Worm (Caenorhabditis elegans) whole organism, L2 larva: ENCODE results near the gene F07A11.4.

Source experiments
- C34F6.9 ChIP-seq: fragments of 150-350 bp; optimal IDR thresholded peaks from 2 replicates; lab custom pipeline; 2014; ENCODE audit warnings: missing biosample characterization, missing genetic modification characterization
- F13H6.1 ChIP-seq: sonication (generic microtip); optimal IDR thresholded peaks from 2 replicates; lab custom pipeline; 2016; ENCODE audit warnings: missing genetic modification characterization, missing compliant biosample characterization
- Y55F3AM.14 ChIP-seq: fragments of 200-800 bp; sonication (Bioruptor generic); optimal IDR thresholded peaks from 2 replicates; lab custom pipeline; 2018; ENCODE audit warnings: mild to moderate bottlenecking, missing genetic modification characterization, missing compliant biosample characterization
- ama-1 ChIP-seq: fragments of 150-350 bp; optimal IDR thresholded peaks from 2 replicates; lab custom pipeline; 2018; ENCODE audit warnings: inconsistent platforms
- blmp-1 ChIP-seq: sonication (generic microtip); optimal IDR thresholded peaks from 2 replicates; lab custom pipeline; 2017; ENCODE audit warnings: missing genetic modification characterization, mild to moderate bottlenecking, missing compliant biosample characterization, antibody characterized with exemption, moderate library complexity; ENCODE audit not compliant: insufficient read depth
- ceh-16 ChIP-seq: fragments of 150-350 bp; optimal IDR thresholded peaks from 2 replicates; lab custom pipeline; 2014; ENCODE audit warnings: missing biosample characterization, missing genetic modification characterization
- ceh-82 ChIP-seq: fragments of 150-350 bp; optimal IDR thresholded peaks from 2 replicates; lab custom pipeline; 2014; ENCODE audit warnings: missing biosample characterization, missing genetic modification characterization
- crh-2 ChIP-seq: sonication (generic microtip); optimal IDR thresholded peaks from 2 replicates; lab custom pipeline; 2017; ENCODE audit warnings: missing biosample characterization, missing genetic modification characterization
- egl-27 ChIP-seq: sonication (generic microtip); optimal IDR thresholded peaks from 3 replicates; lab custom pipeline; 2017; ENCODE audit warnings: missing biosample characterization, missing genetic modification reagents, missing genetic modification characterization
- elt-1 ChIP-seq: fragments of 150-350 bp; optimal IDR thresholded peaks from 2 replicates; lab custom pipeline; 2014; ENCODE audit warnings: missing biosample characterization, missing genetic modification characterization
- elt-3 ChIP-seq: sonication (generic microtip); optimal IDR thresholded peaks from 2 replicates; lab custom pipeline; 2017; ENCODE audit warnings: missing biosample characterization, missing genetic modification characterization
- fos-1 ChIP-seq: fragments of 150-350 bp; optimal IDR thresholded peaks from 2 replicates; lab custom pipeline; 2014; ENCODE audit warnings: missing biosample characterization, missing genetic modification characterization
- gmeb-1 ChIP-seq: fragments of 150-350 bp; optimal IDR thresholded peaks from 2 replicates; lab custom pipeline; 2014; ENCODE audit warnings: missing biosample characterization, missing genetic modification characterization
- lin-11 ChIP-seq: fragments of 150-350 bp; sonication (generic microtip); optimal IDR thresholded peaks from 2 replicates; lab custom pipeline; 2014; ENCODE audit warnings: missing biosample characterization, missing genetic modification characterization, inconsistent platforms, mixed read lengths
- lin-13 ChIP-seq: fragments of 150-350 bp; optimal IDR thresholded peaks from 2 replicates; lab custom pipeline; 2014; ENCODE audit warnings: missing biosample characterization, missing genetic modification reagents, missing genetic modification characterization
- lin-39 ChIP-seq: fragments of 150-350 bp; optimal IDR thresholded peaks from 2 replicates; lab custom pipeline; 2014; ENCODE audit warnings: missing biosample characterization, missing genetic modification reagents, missing genetic modification characterization
- lsy-2 ChIP-seq, 2 experiments: fragments of 150-350 bp in 1 of 2; sonication (generic microtip) in 1 of 2; optimal IDR thresholded peaks; 2 replicates each; lab custom pipeline; 2014 to 2017; ENCODE audit warnings: missing biosample characterization in 2 of 2, missing genetic modification characterization in 2 of 2
- mab-5 ChIP-seq: fragments of 150-350 bp; optimal IDR thresholded peaks from 2 replicates; lab custom pipeline; 2014; ENCODE audit warnings: missing biosample characterization, missing genetic modification characterization
- mdl-1 ChIP-seq, 2 experiments: fragments of 150-350 bp in 1 of 2; sonication (generic microtip) in 1 of 2; optimal IDR thresholded peaks; 2 replicates each; lab custom pipeline; 2017; ENCODE audit warnings: missing biosample characterization in 2 of 2, missing genetic modification characterization in 2 of 2
- nhr-10 ChIP-seq: sonication (generic microtip); optimal IDR thresholded peaks from 2 replicates; lab custom pipeline; 2017; ENCODE audit warnings: missing biosample characterization, missing genetic modification characterization
- nhr-11 ChIP-seq: fragments of 150-350 bp; optimal IDR thresholded peaks from 2 replicates; lab custom pipeline; 2014; ENCODE audit warnings: missing biosample characterization, missing genetic modification characterization
- nhr-12 ChIP-seq: fragments of 150-350 bp; optimal IDR thresholded peaks from 2 replicates; lab custom pipeline; 2014; ENCODE audit warnings: missing biosample characterization, missing genetic modification characterization
- nhr-129 ChIP-seq: fragments of 150-350 bp; optimal IDR thresholded peaks from 2 replicates; lab custom pipeline; 2014; ENCODE audit warnings: missing biosample characterization, missing genetic modification characterization
- nhr-21 ChIP-seq: fragments of 150-350 bp; optimal IDR thresholded peaks from 2 replicates; lab custom pipeline; 2014; ENCODE audit warnings: missing biosample characterization, missing genetic modification characterization
- nhr-23 ChIP-seq: fragments of 150-350 bp; optimal IDR thresholded peaks from 2 replicates; lab custom pipeline; 2014; ENCODE audit warnings: missing biosample characterization, missing genetic modification reagents, missing genetic modification characterization
- nhr-237 ChIP-seq: fragments of 150-350 bp; optimal IDR thresholded peaks from 2 replicates; lab custom pipeline; 2014; ENCODE audit warnings: missing biosample characterization, missing genetic modification characterization
- nhr-25 ChIP-seq: fragments of 150-350 bp; sonication (generic microtip); optimal IDR thresholded peaks from 3 replicates; lab custom pipeline; 2014; ENCODE audit warnings: missing biosample characterization, missing genetic modification characterization
- nhr-77 ChIP-seq: fragments of 150-350 bp; optimal IDR thresholded peaks from 2 replicates; lab custom pipeline; 2014; ENCODE audit warnings: missing biosample characterization, missing genetic modification characterization
- peb-1 ChIP-seq: fragments of 150-350 bp; optimal IDR thresholded peaks from 2 replicates; lab custom pipeline; 2014; ENCODE audit warnings: missing biosample characterization, missing genetic modification characterization
- sem-4 ChIP-seq: fragments of 150-350 bp; optimal IDR thresholded peaks from 2 replicates; lab custom pipeline; 2014; ENCODE audit warnings: missing biosample characterization, missing genetic modification reagents, missing genetic modification characterization
- skn-1 ChIP-seq: sonication (generic microtip); optimal IDR thresholded peaks from 2 replicates; lab custom pipeline; 2017; ENCODE audit warnings: missing biosample characterization, missing genetic modification characterization
- sma-3 ChIP-seq: sonication (generic microtip); optimal IDR thresholded peaks from 2 replicates; lab custom pipeline; 2016; ENCODE audit warnings: missing genetic modification reagents, missing genetic modification characterization, missing compliant biosample characterization
- sma-9 ChIP-seq, 2 experiments: fragments of 150-350 bp in 1 of 2; sonication (generic microtip) in 1 of 2; optimal IDR thresholded peaks; 2 replicates each; lab custom pipeline; 2014 to 2016; ENCODE audit warnings: missing genetic modification characterization in 2 of 2, mild to moderate bottlenecking in 1 of 2, missing biosample characterization in 1 of 2, missing compliant biosample characterization in 1 of 2, missing genetic modification reagents in 1 of 2, moderate library complexity in 1 of 2
- snpc-4 ChIP-seq: fragments of 150-350 bp; optimal IDR thresholded peaks from 2 replicates; lab custom pipeline; 2014; ENCODE audit warnings: missing biosample characterization, missing genetic modification characterization
- unc-55 ChIP-seq: fragments of 150-350 bp; sonication (generic microtip); optimal IDR thresholded peaks from 3 replicates; lab custom pipeline; 2014; ENCODE audit warnings: missing biosample characterization, missing genetic modification reagents, missing genetic modification characterization
- zag-1 ChIP-seq: fragments of 150-350 bp; optimal IDR thresholded peaks from 2 replicates; lab custom pipeline; 2014; ENCODE audit warnings: missing biosample characterization, missing genetic modification characterization
- ztf-1 ChIP-seq: fragments of 200-800 bp; sonication (Bioruptor generic); conservative IDR thresholded peaks from 2 replicates; pipeline ENCODE4 v1.3.6; 2022; ENCODE audit warnings: missing genetic modification characterization, missing compliant biosample characterization
- ztf-4 ChIP-seq: fragments of 150-350 bp; optimal IDR thresholded peaks from 2 replicates; lab custom pipeline; 2014; ENCODE audit warnings: missing biosample characterization, missing genetic modification characterization

Gene F07A11.4

DNA sequence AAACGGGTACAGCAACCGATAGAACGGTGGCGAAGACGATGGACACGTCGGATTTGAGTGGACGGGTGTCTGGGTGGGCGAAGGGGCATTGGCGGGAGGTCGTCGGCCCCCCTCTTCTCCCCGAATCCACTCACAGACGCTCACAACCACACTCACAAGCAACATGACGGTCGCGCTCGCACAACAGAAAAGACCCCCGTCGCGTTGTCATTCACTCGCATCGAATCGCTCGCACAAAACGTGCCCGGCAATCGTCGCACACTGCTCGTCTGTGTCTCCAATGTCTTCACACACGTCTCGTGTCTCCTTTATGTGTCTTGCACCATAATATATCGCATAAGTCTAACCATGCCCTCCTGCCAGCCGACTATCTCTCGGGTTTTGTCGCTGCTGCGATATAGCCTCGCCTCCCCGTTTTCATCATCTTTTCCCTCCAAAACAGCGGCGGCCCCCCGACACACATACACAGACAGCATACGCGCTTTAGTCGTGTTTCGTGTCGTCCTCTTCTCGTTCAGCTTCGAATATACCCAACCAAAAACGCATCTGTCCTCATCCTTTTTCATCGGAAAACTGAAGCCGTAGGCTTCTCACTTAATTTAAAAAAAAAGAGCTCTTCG, 33.4 kb downstream of the F07A11.4 start (continued):
- TF ChIP-seq nhr-12 (tag; lab: Kevin White, UChicago), result no peak
- no peak for TF ChIP-seq nhr-11
- TF ChIP-seq elt-1 (tag; lab: Kevin White, UChicago), result no peak
- peak; percentile 59 for TF ChIP-seq gmeb-1 (tag; lab: Kevin White, UChicago)
- TF ChIP-seq nhr-77 (tag; lab: Kevin White, UChicago), result peak; percentile 6
- TF ChIP-seq lin-11 (tag; lab: Kevin White, UChicago), result peak; percentile 70
- TF ChIP-seq ceh-82 (tag; lab: Kevin White, UChicago), result peak; percentile 46
- TF ChIP-seq fos-1 (tag; lab: Kevin White, UChicago), result peak; percentile 88
- TF ChIP-seq lin-13, result peak; percentile 78
- peak; percentile 75 for TF ChIP-seq unc-55 (GFP tag; lab: Kevin White, UChicago)
- TF ChIP-seq snpc-4 (tag; lab: Kevin White, UChicago), result peak; percentile 59
- TF ChIP-seq, all 48 proteins: peak for 27

DNA sequence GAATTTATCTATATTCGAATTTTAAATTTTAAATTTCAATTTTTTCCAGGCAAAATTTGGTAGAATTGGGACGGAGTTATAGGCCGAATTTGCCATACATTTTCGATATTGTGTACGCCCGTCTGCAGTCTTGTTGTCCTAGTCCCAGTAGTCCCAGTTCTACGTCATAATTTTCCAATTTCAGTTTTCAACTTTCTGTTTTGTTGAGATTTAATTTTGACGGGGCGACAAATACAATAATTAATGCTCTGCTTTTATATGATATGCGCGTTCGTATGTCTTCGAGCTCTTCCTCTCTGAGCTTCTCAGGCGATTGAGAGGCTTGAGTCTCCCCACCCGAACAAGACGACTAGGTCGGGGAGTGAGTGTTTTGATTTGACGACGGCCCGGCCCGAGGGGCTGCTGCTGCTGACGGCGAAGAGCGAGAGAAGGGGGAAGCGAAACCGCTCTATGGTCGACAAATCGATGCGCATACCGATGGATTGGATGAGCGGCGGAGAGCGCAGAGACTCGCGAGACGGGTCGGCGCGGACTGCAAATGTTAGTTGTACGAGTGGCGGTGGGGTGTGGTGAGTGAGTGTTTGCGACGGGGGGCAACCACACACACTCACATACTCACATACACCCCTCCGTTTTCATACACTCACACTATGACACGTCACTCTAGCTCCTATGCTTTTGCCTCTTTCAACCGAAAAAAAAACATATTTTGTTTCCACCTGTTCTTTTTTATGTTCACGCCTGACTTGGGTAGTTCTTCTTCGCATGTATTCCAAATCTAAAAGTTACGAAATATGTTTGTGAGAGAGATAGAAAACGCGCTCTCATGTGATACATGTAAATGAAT, 34.1 kb downstream of the F07A11.4 start:
- peak; percentile 53 for TF ChIP-seq ceh-16 (tag; lab: Kevin White, UChicago)
- TF ChIP-seq nhr-10, result no peak
- TF ChIP-seq lin-11 (tag; lab: Kevin White, UChicago), result peak; percentile 56
- TF ChIP-seq blmp-1 (tag; lab: Kevin White, UChicago), result peak; percentile 0
- TF ChIP-seq elt-3, result no peak
- peak; percentile 93 for TF ChIP-seq F13H6.1 (tag; lab: Kevin White, UChicago)
- TF ChIP-seq ztf-1, result no peak
- peak; percentile 50 for TF ChIP-seq unc-55 (GFP tag; lab: Kevin White, UChicago)
- peak; percentile 48 for TF ChIP-seq Y55F3AM.14 (GFP tag; lab: Kevin White, UChicago)
- TF ChIP-seq fos-1 (tag; lab: Kevin White, UChicago), result peak; percentile 86
- TF ChIP-seq egl-27 (tag; lab: Kevin White, UChicago), result peak; percentile 46
- no peak for TF ChIP-seq skn-1
- no peak for TF ChIP-seq peb-1 (tag; lab: Kevin White, UChicago)
- no peak for TF ChIP-seq gmeb-1 (tag; lab: Kevin White, UChicago)
- TF ChIP-seq C34F6.9 (tag; lab: Kevin White, UChicago), result peak; percentile 70
- peak; percentile 56 for TF ChIP-seq lin-13
- peak; percentile 75 for TF ChIP-seq nhr-25 (tag; lab: Kevin White, UChicago)
- TF ChIP-seq mdl-1 (tag; optimal IDR thresholded peaks at IDR 0.05; lab: Kevin White, UChicago), result peak in 1 of 2 experiments; percentile 75
- peak; percentile 78 for TF ChIP-seq sem-4 (tag; lab: Kevin White, UChicago)
- TF ChIP-seq nhr-23 (tag; lab: Kevin White, UChicago), result no peak
- peak; percentile 90 for TF ChIP-seq sma-9 (GFP tag; optimal IDR thresholded peaks at IDR 0.05; lab: Kevin White, UChicago)
- no peak for TF ChIP-seq sma-9 (tag; optimal IDR thresholded peaks at IDR 0.05; lab: Kevin White, UChicago)
- TF ChIP-seq nhr-237 (tag; lab: Kevin White, UChicago), result no peak
- TF ChIP-seq zag-1 (tag; lab: Kevin White, UChicago), result peak; percentile 78
- peak; percentile 64 for TF ChIP-seq nhr-21 (tag; lab: Kevin White, UChicago)
- no peak for TF ChIP-seq nhr-12 (tag; lab: Kevin White, UChicago)
- TF ChIP-seq crh-2 (tag; lab: Kevin White, UChicago), result peak; percentile 85
- TF ChIP-seq ama-1 (lab: Kevin White, UChicago), result peak; percentile 67
- peak; percentile 60 for TF ChIP-seq mab-5
- peak in 1 of 2 experiments; percentile 46 for TF ChIP-seq lsy-2 (tag; optimal IDR thresholded peaks at IDR 0.05; lab: Kevin White, UChicago)
- peak; percentile 94 for TF ChIP-seq nhr-129 (tag; lab: Kevin White, UChicago)
- peak; percentile 50 for TF ChIP-seq ztf-4 (tag; lab: Kevin White, UChicago)
- TF ChIP-seq lin-39, result no peak
- TF ChIP-seq ceh-82 (tag; lab: Kevin White, UChicago), result no peak
- peak; percentile 79 for TF ChIP-seq sma-3
